Fruit fly (Drosophila melanogaster) whole organism, embryonic: ENCODE measurements around the gene CG2652.

Experiments used
- B-H1 ChIP-seq: fragments of 200-800 bp; sonication (Bioruptor generic); IDR thresholded peaks from 3 replicates; pipeline ENCODE4 v1.3.6; 2022; ENCODE audit warnings: missing biosample characterization, missing genetic modification characterization
- CG10321 ChIP-seq: fragments of 200-800 bp; sonication (Bioruptor generic); IDR thresholded peaks from 2 replicates; pipeline ENCODE4 v1.3.6; 2022; ENCODE audit warnings: missing biosample characterization, missing genetic modification characterization
- CG10431 ChIP-seq: fragments of 200-800 bp; sonication (Bioruptor generic); optimal IDR thresholded peaks from 3 replicates; lab custom pipeline; 2018; ENCODE audit warnings: missing biosample characterization, mild to moderate bottlenecking, missing genetic modification characterization
- CG3847 ChIP-seq: fragments of 200-800 bp; sonication (Bioruptor generic); IDR thresholded peaks from 2 replicates; pipeline ENCODE4 v1.3.6; 2022; ENCODE audit warnings: missing biosample characterization, missing genetic modification characterization
- CG4282 ChIP-seq: fragments of 200-800 bp; sonication (Bioruptor generic); optimal IDR thresholded peaks from 2 replicates; lab custom pipeline; 2016; ENCODE audit warnings: missing biosample characterization, missing genetic modification characterization
- CG5180 ChIP-seq: fragments of 200-800 bp; sonication (Bioruptor generic); optimal IDR thresholded peaks from 3 replicates; lab custom pipeline; 2017; ENCODE audit warnings: missing biosample characterization, missing genetic modification characterization, mild to moderate bottlenecking, moderate library complexity, missing genetic modification reagents
- CG5953 ChIP-seq: fragments of 200-800 bp; sonication (Bioruptor generic); IDR thresholded peaks from 2 replicates; pipeline ENCODE4 v1.3.6; 2022; ENCODE audit warnings: missing biosample characterization, missing genetic modification characterization
- CG8944 ChIP-seq: fragments of 200-800 bp; sonication (Bioruptor generic); optimal IDR thresholded peaks from 3 replicates; lab custom pipeline; 2016; ENCODE audit warnings: missing biosample characterization, missing genetic modification characterization
- CTCF ChIP-seq: fragments of 200-800 bp; sonication (Bioruptor generic); optimal IDR thresholded peaks from 2 replicates; lab custom pipeline; 2017; ENCODE audit warnings: missing biosample characterization, mild to moderate bottlenecking, missing genetic modification characterization, moderate library complexity
- Dfd ChIP-seq, 2 experiments: fragments of >200 bp; optimal IDR thresholded peaks; 2 replicates each; lab custom pipeline; 2017; ENCODE audit warnings: missing biosample characterization in 2 of 2, missing genetic modification characterization in 2 of 2
- Fer1 ChIP-seq: fragments of 200-800 bp; sonication (Bioruptor generic); optimal IDR thresholded peaks from 2 replicates; lab custom pipeline; 2017; ENCODE audit warnings: missing biosample characterization, mild to moderate bottlenecking, missing genetic modification characterization
- dmrt11E ChIP-seq: fragments of 200-800 bp; sonication (Bioruptor generic); optimal IDR thresholded peaks from 3 replicates; lab custom pipeline; 2018; ENCODE audit warnings: missing biosample characterization, mild to moderate bottlenecking, missing genetic modification characterization, moderate library complexity
- org-1 ChIP-seq: fragments of 200-800 bp; sonication (Bioruptor generic); optimal IDR thresholded peaks from 2 replicates; lab custom pipeline; 2017; ENCODE audit warnings: missing biosample characterization, missing genetic modification characterization

DNA sequence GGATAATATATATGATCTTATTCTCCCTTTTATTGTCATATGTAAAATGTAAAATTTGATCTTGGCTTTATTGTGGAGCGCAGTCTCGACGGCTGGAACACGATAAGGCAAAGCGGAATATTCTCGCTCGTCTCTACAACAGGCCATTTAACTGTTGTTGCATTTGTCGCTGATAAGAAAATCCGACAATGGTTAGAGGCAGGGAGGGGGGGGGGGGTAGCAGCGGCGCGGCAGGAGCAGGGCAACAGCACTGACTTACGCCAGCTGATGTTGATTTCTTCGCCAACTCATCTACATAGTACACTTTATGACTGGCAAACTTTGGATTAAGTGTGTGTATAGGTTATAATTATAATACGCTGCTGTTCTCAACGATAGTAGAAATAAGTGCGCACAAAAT lies 21.0 kb downstream of the CG2652 start:
- TF ChIP-seq CG5953 (GFP tag; lab: Robert Waterston, UW): no peak
- TF ChIP-seq CG4282 (GFP tag; lab: Kevin White, UChicago): no peak
- TF ChIP-seq CG10431 (GFP tag; lab: Kevin White, UChicago): no peak
- TF ChIP-seq B-H1 (GFP tag; lab: Robert Waterston, UW): no peak
- TF ChIP-seq CG5180: no peak
- TF ChIP-seq CTCF (GFP tag; lab: Kevin White, UChicago): no peak
- no peak for TF ChIP-seq Dfd (GFP tag; optimal IDR thresholded peaks at IDR 0.05; lab: Kevin White, UChicago)
- TF ChIP-seq CG10321 (GFP tag; lab: Robert Waterston, UW): no peak
- no peak for TF ChIP-seq dmrt11E (tag; lab: Kevin White, UChicago)
- TF ChIP-seq Fer1: no peak
- no peak for TF ChIP-seq CG8944 (GFP tag; lab: Kevin White, UChicago)
- TF ChIP-seq CG3847 (GFP tag; lab: Robert Waterston, UW): no peak
- no peak for TF ChIP-seq org-1 (GFP tag; lab: Kevin White, UChicago)
